Worm (Caenorhabditis elegans) whole organism, L3 larva: ENCODE data around the gene atp-5.

Experiments used
- ZK546.5 ChIP-seq: sonication (generic microtip); optimal IDR thresholded peaks from 2 replicates; lab custom pipeline; 2017; ENCODE audit warnings: missing biosample characterization, missing genetic modification characterization
- aly-2 ChIP-seq: fragments of 150-350 bp; optimal IDR thresholded peaks from 2 replicates; lab custom pipeline; 2014; ENCODE audit warnings: missing biosample characterization, missing genetic modification characterization
- ama-1 ChIP-seq: fragments of 150-350 bp; optimal IDR thresholded peaks from 2 replicates; lab custom pipeline; 2018
- ceh-16 ChIP-seq: sonication (generic microtip); optimal IDR thresholded peaks from 2 replicates; lab custom pipeline; 2017; ENCODE audit warnings: missing biosample characterization, missing genetic modification characterization
- ceh-28 ChIP-seq: fragments of 150-350 bp; optimal IDR thresholded peaks from 2 replicates; lab custom pipeline; 2014; ENCODE audit warnings: missing biosample characterization, missing genetic modification reagents, missing genetic modification characterization
- ceh-82 ChIP-seq: fragments of 150-350 bp; optimal IDR thresholded peaks from 2 replicates; lab custom pipeline; 2014; ENCODE audit warnings: missing biosample characterization, missing genetic modification characterization
- ceh-9 ChIP-seq: sonication (generic microtip); optimal IDR thresholded peaks from 2 replicates; lab custom pipeline; 2018; ENCODE audit warnings: missing biosample characterization, missing genetic modification characterization
- egl-27 ChIP-seq: sonication (generic microtip); optimal IDR thresholded peaks from 4 replicates; lab custom pipeline; 2017; ENCODE audit warnings: missing biosample characterization, missing genetic modification reagents, missing genetic modification characterization
- egl-5 ChIP-seq: fragments of 150-350 bp; optimal IDR thresholded peaks from 2 replicates; lab custom pipeline; 2017; ENCODE audit warnings: missing biosample characterization, missing genetic modification reagents, missing genetic modification characterization, inconsistent platforms
- elt-1 ChIP-seq: fragments of 150-350 bp; optimal IDR thresholded peaks from 2 replicates; lab custom pipeline; 2014; ENCODE audit warnings: missing biosample characterization, missing genetic modification characterization
- elt-2 ChIP-seq: sonication (generic microtip); optimal IDR thresholded peaks from 2 replicates; lab custom pipeline; 2016; ENCODE audit warnings: missing genetic modification reagents, mild to moderate bottlenecking, missing genetic modification characterization, missing compliant biosample characterization
- elt-3 ChIP-seq, 3 experiments: fragments of 150-350 bp in 1 of 3; sonication (generic microtip) in 2 of 3; optimal IDR thresholded peaks; 2 replicates in 2 of 3; 4 replicates in 1 of 3; lab custom pipeline; 2014 to 2017; ENCODE audit warnings: missing biosample characterization in 3 of 3, missing genetic modification characterization in 3 of 3
- eor-1 ChIP-seq, 2 experiments: fragments of 150-350 bp; optimal IDR thresholded peaks; 2 replicates each; lab custom pipeline; 2014 to 2018; ENCODE audit warnings: missing biosample characterization in 2 of 2, missing genetic modification characterization in 2 of 2
- fkh-10 ChIP-seq: sonication (generic microtip); optimal IDR thresholded peaks from 2 replicates; lab custom pipeline; 2017; ENCODE audit warnings: missing biosample characterization, missing genetic modification reagents, missing genetic modification characterization
- fkh-2 ChIP-seq: fragments of 150-350 bp; optimal IDR thresholded peaks from 2 replicates; lab custom pipeline; 2014; ENCODE audit warnings: missing biosample characterization, missing genetic modification reagents, missing genetic modification characterization
- fos-1 ChIP-seq: fragments of 150-350 bp; optimal IDR thresholded peaks from 2 replicates; lab custom pipeline; 2014; ENCODE audit warnings: missing biosample characterization, missing genetic modification characterization
- hmg-11 ChIP-seq: sonication (generic microtip); optimal IDR thresholded peaks from 2 replicates; lab custom pipeline; 2016; ENCODE audit warnings: missing genetic modification characterization, missing compliant biosample characterization
- jun-1 ChIP-seq: fragments of 150-350 bp; optimal IDR thresholded peaks from 2 replicates; lab custom pipeline; 2014; ENCODE audit warnings: missing biosample characterization, missing genetic modification reagents, missing genetic modification characterization
- lin-15B ChIP-seq: fragments of 150-350 bp; optimal IDR thresholded peaks from 2 replicates; lab custom pipeline; 2014; ENCODE audit warnings: missing biosample characterization, missing genetic modification characterization
- lin-39 ChIP-seq: fragments of 150-350 bp; optimal IDR thresholded peaks from 2 replicates; lab custom pipeline; 2018; ENCODE audit warnings: missing biosample characterization, missing genetic modification reagents, missing genetic modification characterization
- mdl-1 ChIP-seq: fragments of 150-350 bp; optimal IDR thresholded peaks from 2 replicates; lab custom pipeline; 2014; ENCODE audit warnings: missing biosample characterization, missing genetic modification characterization
- mml-1 ChIP-seq: fragments of 150-350 bp; sonication (generic microtip); optimal IDR thresholded peaks from 3 replicates; lab custom pipeline; 2014; ENCODE audit warnings: missing biosample characterization, missing genetic modification characterization
- nfya-1 ChIP-seq: sonication (generic microtip); optimal IDR thresholded peaks from 2 replicates; lab custom pipeline; 2017; ENCODE audit warnings: missing genetic modification characterization, mild to moderate bottlenecking, missing compliant biosample characterization, antibody characterized with exemption, moderate library complexity; ENCODE audit not compliant: insufficient read depth
- nhr-11 ChIP-seq: fragments of 150-350 bp; optimal IDR thresholded peaks from 2 replicates; lab custom pipeline; 2014; ENCODE audit warnings: missing biosample characterization, missing genetic modification characterization
- nhr-23 ChIP-seq: fragments of 150-350 bp; optimal IDR thresholded peaks from 2 replicates; lab custom pipeline; 2014; ENCODE audit warnings: missing biosample characterization, missing genetic modification reagents, missing genetic modification characterization
- nhr-25 ChIP-seq: sonication (generic microtip); optimal IDR thresholded peaks from 2 replicates; lab custom pipeline; 2017; ENCODE audit warnings: missing biosample characterization, missing genetic modification characterization
- nhr-28 ChIP-seq: fragments of 150-350 bp; optimal IDR thresholded peaks from 2 replicates; lab custom pipeline; 2014; ENCODE audit warnings: missing biosample characterization, missing genetic modification characterization
- nhr-43 ChIP-seq: sonication (generic microtip); optimal IDR thresholded peaks from 2 replicates; lab custom pipeline; 2016; ENCODE audit warnings: mild to moderate bottlenecking, missing genetic modification characterization, missing compliant biosample characterization; ENCODE audit not compliant: poor library complexity, severe bottlenecking
- nhr-67 ChIP-seq: fragments of 150-350 bp; optimal IDR thresholded peaks from 2 replicates; lab custom pipeline; 2014; ENCODE audit warnings: missing biosample characterization, missing genetic modification characterization
- nhr-76 ChIP-seq: fragments of 150-350 bp; sonication (generic microtip); optimal IDR thresholded peaks from 5 replicates; lab custom pipeline; 2014; ENCODE audit warnings: missing biosample characterization, missing genetic modification characterization
- nhr-77 ChIP-seq: fragments of 150-350 bp; optimal IDR thresholded peaks from 2 replicates; lab custom pipeline; 2014; ENCODE audit warnings: missing biosample characterization, missing genetic modification characterization
- pha-4 ChIP-seq: fragments of 150-350 bp; optimal IDR thresholded peaks from 2 replicates; lab custom pipeline; 2014; ENCODE audit warnings: missing biosample characterization, missing genetic modification reagents, missing genetic modification characterization
- pqm-1 ChIP-seq: fragments of 150-350 bp; optimal IDR thresholded peaks from 2 replicates; lab custom pipeline; 2017; ENCODE audit warnings: missing biosample characterization, missing genetic modification characterization, inconsistent platforms
- skn-1 ChIP-seq: fragments of 150-350 bp; optimal IDR thresholded peaks from 2 replicates; lab custom pipeline; 2014; ENCODE audit warnings: missing biosample characterization, missing genetic modification characterization
- snpc-4 ChIP-seq: fragments of 150-350 bp; optimal IDR thresholded peaks from 2 replicates; lab custom pipeline; 2014; ENCODE audit warnings: missing biosample characterization, missing genetic modification characterization
- tbx-2 ChIP-seq: sonication (generic microtip); optimal IDR thresholded peaks from 2 replicates; lab custom pipeline; 2016; ENCODE audit warnings: mild to moderate bottlenecking, missing genetic modification characterization, missing compliant biosample characterization
- unc-39 ChIP-seq: sonication (generic microtip); optimal IDR thresholded peaks from 4 replicates; lab custom pipeline; 2017; ENCODE audit warnings: missing biosample characterization, missing genetic modification characterization
- unc-62 ChIP-seq: fragments of 150-350 bp; sonication (generic microtip); optimal IDR thresholded peaks from 4 replicates; lab custom pipeline; 2014; ENCODE audit warnings: missing biosample characterization, missing genetic modification reagents, missing genetic modification characterization
- zag-1 ChIP-seq: fragments of 150-350 bp; optimal IDR thresholded peaks from 2 replicates; lab custom pipeline; 2014; ENCODE audit warnings: missing biosample characterization, missing genetic modification characterization
- ztf-11 ChIP-seq: fragments of 150-350 bp; optimal IDR thresholded peaks from 2 replicates; lab custom pipeline; 2014; ENCODE audit warnings: missing biosample characterization, missing genetic modification characterization

The atp-5 gene

ce11 chrV:11082475-11082874, 41.2 kb downstream of the atp-5 start:
- TF ChIP-seq jun-1 (no peak), nhr-77 (tag; lab: Kevin White, UChicago) (no peak), lin-15B (tag; lab: Kevin White, UChicago) (peak; percentile 7), nhr-11 (tag; lab: Kevin White, UChicago) (peak; percentile 90), tbx-2 (tag; lab: Kevin White, UChicago) (peak; percentile 17), ceh-28 (tag; lab: Kevin White, UChicago) (peak; percentile 1), elt-2 (no peak), lin-39 (tag; lab: Kevin White, UChicago) (no peak), nhr-43 (no peak), ceh-16 (tag; lab: Kevin White, UChicago) (no peak), mml-1 (tag; lab: Kevin White, UChicago) (no peak), ztf-11 (tag; lab: Kevin White, UChicago) (no peak), ZK546.5 (no peak), nfya-1 (peak; percentile 12), zag-1 (tag; lab: Kevin White, UChicago) (no peak), ceh-9 (tag; lab: Kevin White, UChicago) (no peak), nhr-23 (tag; lab: Kevin White, UChicago) (no peak), egl-27 (tag; lab: Kevin White, UChicago) (no peak), fkh-10 (no peak), aly-2 (tag; lab: Kevin White, UChicago) (no peak), pha-4 (peak; percentile 36), ama-1 (lab: Kevin White, UChicago) (peak; percentile 75)

DNA sequence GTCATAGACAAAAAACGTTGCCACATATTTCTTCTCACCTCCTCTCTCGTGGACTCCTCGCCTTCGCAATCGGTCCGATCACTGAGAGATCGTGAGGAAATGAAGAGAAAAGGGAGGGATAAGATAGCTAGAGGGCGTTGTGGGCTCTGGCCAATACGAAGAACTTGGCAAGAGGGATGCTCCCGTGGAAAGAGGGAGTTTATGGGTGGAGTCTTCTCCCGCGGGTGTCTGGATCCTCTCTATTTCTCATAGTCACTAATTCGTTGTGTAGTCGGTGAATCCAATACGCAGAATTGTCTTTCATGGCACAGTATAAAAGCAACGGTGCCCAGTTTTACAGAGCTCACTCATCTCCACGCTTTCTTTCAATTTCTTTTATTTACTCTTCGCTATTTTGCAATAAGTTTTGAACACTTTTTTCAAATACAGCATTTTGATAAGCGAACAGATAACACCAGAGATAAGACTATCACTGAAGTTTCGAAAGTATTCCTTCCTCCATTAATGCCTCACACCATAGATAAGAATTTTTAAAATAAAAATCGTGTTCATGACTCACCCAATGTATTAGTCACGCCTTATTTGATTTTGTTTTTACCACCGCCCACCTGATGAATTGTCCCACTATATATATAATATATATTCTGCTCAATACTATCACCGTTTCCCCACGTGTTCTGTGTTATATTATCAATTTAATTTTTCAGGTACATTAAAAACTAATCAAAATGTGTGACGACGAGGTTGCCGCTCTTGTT, 43.1 kb downstream of the atp-5 start, which contains the start of gene act-1:
Gene act-1, plus strand, starts transcription at position 708 of the 758 bp plus-strand sequence.
- no peak for TF ChIP-seq tbx-2 (tag; lab: Kevin White, UChicago)
- peak; percentile 40 for TF ChIP-seq jun-1
- no peak for TF ChIP-seq nhr-28
- peak; percentile 32 for TF ChIP-seq fos-1 (tag; lab: Kevin White, UChicago)
- TF ChIP-seq nhr-76 (tag; lab: Kevin White, UChicago), result no peak
- peak; percentile 89 for TF ChIP-seq elt-2
- TF ChIP-seq fkh-2 (tag; lab: Kevin White, UChicago), result no peak
- TF ChIP-seq nhr-25 (tag; lab: Kevin White, UChicago), result no peak
- peak; percentile 6 for TF ChIP-seq ama-1 (lab: Kevin White, UChicago)
- TF ChIP-seq pha-4, result peak; percentile 44
- no peak for TF ChIP-seq egl-5 (tag; lab: Kevin White, UChicago)
- TF ChIP-seq skn-1 (tag; lab: Kevin White, UChicago), result no peak
- peak; percentile 80 for TF ChIP-seq nfya-1
- TF ChIP-seq egl-27 (tag; lab: Kevin White, UChicago), result no peak
- TF ChIP-seq mml-1 (tag; lab: Kevin White, UChicago), result no peak
- no peak for TF ChIP-seq ceh-16 (tag; lab: Kevin White, UChicago)
- TF ChIP-seq elt-3 (tag; optimal IDR thresholded peaks at IDR 0.05; lab: Kevin White, UChicago), result no peak
- TF ChIP-seq lin-39 (tag; lab: Kevin White, UChicago), result no peak
- TF ChIP-seq unc-62, result no peak
- no peak for TF ChIP-seq ceh-28 (tag; lab: Kevin White, UChicago)
- TF ChIP-seq nhr-67, result no peak
- no peak for TF ChIP-seq eor-1 (tag; optimal IDR thresholded peaks at IDR 0.05; lab: Kevin White, UChicago)
- peak; percentile 65 for TF ChIP-seq nhr-11 (tag; lab: Kevin White, UChicago)
- TF ChIP-seq ceh-82 (tag; lab: Kevin White, UChicago), result no peak
- TF ChIP-seq aly-2 (tag; lab: Kevin White, UChicago), result no peak
- no peak for TF ChIP-seq snpc-4 (tag; lab: Kevin White, UChicago)
- no peak for TF ChIP-seq fkh-10
- no peak for TF ChIP-seq unc-39
- TF ChIP-seq hmg-11 (tag; lab: Kevin White, UChicago), result peak; percentile 31
- TF ChIP-seq ztf-11 (tag; lab: Kevin White, UChicago), result no peak
- TF ChIP-seq mdl-1 (tag; lab: Kevin White, UChicago), result no peak
- TF ChIP-seq nhr-23 (tag; lab: Kevin White, UChicago), result no peak
- no peak for TF ChIP-seq elt-1 (tag; lab: Kevin White, UChicago)
- TF ChIP-seq ZK546.5, result no peak
- peak; percentile 78 for TF ChIP-seq pqm-1 (tag; lab: Kevin White, UChicago)
